Fruit fly (Drosophila melanogaster): ENCODE data around the gene ND-PDSW.

DNA sequence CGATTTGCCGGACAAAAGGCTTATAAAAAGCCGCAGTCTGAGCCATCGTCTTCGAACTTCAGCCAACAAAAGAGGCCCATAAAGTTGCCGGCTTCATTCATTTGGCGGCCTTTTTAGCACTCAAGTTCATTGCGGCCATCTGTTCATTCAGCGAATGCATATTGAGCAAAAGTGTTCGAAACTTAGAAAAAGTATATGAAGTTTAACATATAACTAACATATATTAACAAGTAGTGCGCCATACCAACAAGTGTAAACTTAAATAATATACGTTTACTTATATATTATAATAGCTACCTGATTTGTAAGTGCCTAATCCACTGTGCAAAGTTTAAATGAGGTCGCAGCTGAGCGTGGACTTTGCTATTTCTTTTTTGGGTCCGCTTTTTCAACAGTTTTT lies 29.6 kb upstream of the ND-PDSW start:
- TF ChIP-seq CG11617 (GFP tag; optimal IDR thresholded peaks at IDR 0.05) (no peak), Crg-1 (GFP tag; optimal IDR thresholded peaks at IDR 0.05) (no peak), toe (GFP tag; optimal IDR thresholded peaks at IDR 0.05) (no peak), kay (GFP tag; ENCODE audit: borderline replicate concordance) (no peak), cnc (optimal IDR thresholded peaks at IDR 0.05) (no peak), bab1 (GFP tag; optimal IDR thresholded peaks at IDR 0.05) (no peak), ovo (GFP tag; optimal IDR thresholded peaks at IDR 0.05) (no peak)
